Worm (Caenorhabditis elegans): ENCODE data around the gene F16B4.7.

The F16B4.7 gene

DNA sequence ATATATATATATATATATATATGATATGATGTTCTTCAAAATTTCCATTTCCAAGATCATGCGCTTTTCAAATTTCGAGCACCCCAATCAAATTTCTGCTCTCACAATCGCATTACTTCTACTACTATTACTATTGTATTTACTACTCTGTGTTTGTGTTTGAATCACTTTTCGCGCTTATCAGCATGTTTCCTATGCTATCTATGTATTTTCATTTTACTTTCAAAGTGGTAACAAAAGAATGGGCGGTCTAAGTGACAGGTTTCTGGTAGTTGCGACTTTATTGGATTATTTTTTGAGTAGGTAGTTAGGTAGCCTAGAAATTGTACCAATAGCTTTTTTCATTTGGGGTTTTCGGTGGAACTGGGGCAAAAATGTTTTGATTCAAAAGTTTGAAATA, 27.4 kb upstream of the F16B4.7 start:
- TF ChIP-seq ztf-23 (GFP tag; IDR thresholded peaks at IDR 0.05) (no peak), cog-1 (tag; optimal IDR thresholded peaks at IDR 0.05) (no peak), ztf-29 (GFP tag; IDR thresholded peaks at IDR 0.05) (no peak), med-1 (GFP tag; optimal IDR thresholded peaks at IDR 0.05; ENCODE audit: insufficient read depth) (no peak), ref-1 (GFP tag; conservative IDR thresholded peaks at IDR 0.05) (no peak), T22C8.4 (GFP tag; IDR thresholded peaks at IDR 0.05) (no peak), flt-1 (GFP tag; IDR thresholded peaks at IDR 0.05) (no peak), tab-1 (GFP tag; IDR thresholded peaks at IDR 0.05) (no peak), klf-2 (GFP tag; conservative IDR thresholded peaks at IDR 0.05) (no peak)

DNA sequence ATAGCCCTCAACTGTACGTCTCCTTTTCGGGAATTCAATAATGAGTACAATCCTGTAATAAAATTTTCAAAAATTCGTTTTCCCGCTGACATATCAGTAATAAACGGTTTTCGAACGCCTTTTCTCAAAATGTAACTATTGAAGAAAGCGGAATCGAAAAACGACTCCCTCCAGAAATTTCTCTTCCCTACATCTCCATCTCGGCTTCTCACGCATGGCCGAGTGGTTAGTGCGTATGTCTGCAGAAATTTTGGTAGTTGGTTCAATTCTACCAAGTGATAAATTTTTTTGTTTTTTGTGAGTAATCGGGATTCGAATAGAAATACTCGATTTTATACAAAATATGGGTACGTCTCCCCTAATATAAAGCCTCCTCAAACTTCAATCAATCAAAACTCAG, 24.3 kb upstream of the F16B4.7 start:
- TF ChIP-seq flt-1 (GFP tag; IDR thresholded peaks at IDR 0.05) (peak; percentile 82), tab-1 (GFP tag; IDR thresholded peaks at IDR 0.05) (peak; percentile 92), T22C8.4 (GFP tag; IDR thresholded peaks at IDR 0.05) (peak; percentile 85), ref-1 (GFP tag; conservative IDR thresholded peaks at IDR 0.05) (peak; percentile 80), ztf-29 (GFP tag; IDR thresholded peaks at IDR 0.05) (peak; percentile 74; the same call in 1 of the 2 replicates), ztf-23 (GFP tag; IDR thresholded peaks at IDR 0.05) (peak; percentile 93), klf-2 (GFP tag; conservative IDR thresholded peaks at IDR 0.05) (peak; percentile 93)

- TF ChIP-seq tab-1 (GFP tag; IDR thresholded peaks at IDR 0.05) (no peak), med-1 (GFP tag; optimal IDR thresholded peaks at IDR 0.05; ENCODE audit: insufficient read depth) (no peak), klf-2 (GFP tag; conservative IDR thresholded peaks at IDR 0.05) (no peak), cog-1 (tag; optimal IDR thresholded peaks at IDR 0.05) (no peak), ztf-29 (GFP tag; IDR thresholded peaks at IDR 0.05) (no peak), flt-1 (GFP tag; IDR thresholded peaks at IDR 0.05) (no peak), T22C8.4 (GFP tag; IDR thresholded peaks at IDR 0.05) (no peak), ztf-23 (GFP tag; IDR thresholded peaks at IDR 0.05) (no peak), ref-1 (GFP tag; conservative IDR thresholded peaks at IDR 0.05) (no peak)
Measured at ce11 chrV:1566776-1567175, 18.7 kb upstream of the F16B4.7 start, which contains the start of gene cdc-25.2. Gene cdc-25.2, plus strand, starts transcription at chrV:1567076.

DNA sequence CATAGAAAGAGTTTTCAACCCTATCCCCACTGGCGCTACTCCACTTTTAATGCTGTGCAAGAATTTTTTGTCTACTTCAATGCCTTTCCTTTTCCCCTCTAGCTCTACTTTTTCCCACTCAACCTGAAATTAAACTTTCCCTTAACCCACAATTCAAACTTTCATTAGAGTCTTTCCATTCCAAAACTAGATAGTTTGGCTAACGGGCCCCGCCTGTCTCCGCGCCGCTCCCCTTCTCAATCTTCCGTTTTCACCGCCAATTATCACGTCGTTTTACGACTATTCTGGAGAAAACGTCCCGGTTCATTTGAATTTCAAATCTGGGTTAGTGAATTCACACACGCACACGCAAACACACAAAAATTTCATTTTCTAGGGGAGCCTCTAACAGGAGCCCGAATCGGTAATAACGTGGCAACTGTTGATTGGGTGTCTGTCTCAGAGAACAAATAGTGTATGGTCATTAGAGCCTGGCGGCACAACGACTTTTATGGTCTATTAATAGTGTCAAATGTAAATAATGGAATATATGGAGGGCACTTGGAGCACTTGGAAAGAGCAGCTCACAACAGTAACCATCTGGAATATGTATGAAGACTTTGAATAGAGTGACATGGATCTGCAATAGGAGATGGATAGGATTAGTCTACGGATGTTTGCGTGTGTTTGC, 15.6 kb upstream of the F16B4.7 start:
- TF ChIP-seq T22C8.4 (GFP tag; IDR thresholded peaks at IDR 0.05) (no peak), ztf-29 (GFP tag; IDR thresholded peaks at IDR 0.05) (no peak), tab-1 (GFP tag; IDR thresholded peaks at IDR 0.05) (no peak), cog-1 (tag; optimal IDR thresholded peaks at IDR 0.05) (no peak), ref-1 (GFP tag; conservative IDR thresholded peaks at IDR 0.05) (no peak), med-1 (GFP tag; optimal IDR thresholded peaks at IDR 0.05; ENCODE audit: insufficient read depth) (no peak), klf-2 (GFP tag; conservative IDR thresholded peaks at IDR 0.05) (no peak), ztf-23 (GFP tag; IDR thresholded peaks at IDR 0.05) (no peak), flt-1 (GFP tag; IDR thresholded peaks at IDR 0.05) (no peak)

DNA sequence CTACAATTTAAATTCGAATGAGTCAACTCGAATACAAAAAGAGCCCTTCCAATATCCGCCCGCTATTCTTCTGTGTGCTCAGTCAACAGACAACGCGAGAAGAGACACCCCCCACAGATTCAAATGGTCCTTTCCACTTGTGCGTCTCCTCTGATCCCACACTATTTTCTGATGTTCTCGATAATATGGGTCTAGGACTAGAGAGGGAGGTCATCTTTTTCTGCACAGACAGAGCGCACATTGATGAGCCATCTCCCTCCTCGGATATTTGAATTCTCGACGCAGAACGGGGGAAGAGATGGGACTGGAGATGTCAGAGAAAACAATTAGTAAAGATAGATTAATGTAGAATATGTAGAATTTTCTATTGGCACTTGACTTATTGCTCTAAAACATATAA, 14.8 kb upstream of the F16B4.7 start:
- peak; percentile 43 for TF ChIP-seq cog-1 (tag; optimal IDR thresholded peaks at IDR 0.05)
- TF ChIP-seq med-1 (GFP tag; optimal IDR thresholded peaks at IDR 0.05; ENCODE audit: insufficient read depth): no peak

- TF ChIP-seq klf-2 (GFP tag; conservative IDR thresholded peaks at IDR 0.05) (no peak), med-1 (GFP tag; optimal IDR thresholded peaks at IDR 0.05; ENCODE audit: insufficient read depth) (no peak)
Measured at ce11 chrV:1572585-1572984, 12.9 kb upstream of the F16B4.7 start.

DNA sequence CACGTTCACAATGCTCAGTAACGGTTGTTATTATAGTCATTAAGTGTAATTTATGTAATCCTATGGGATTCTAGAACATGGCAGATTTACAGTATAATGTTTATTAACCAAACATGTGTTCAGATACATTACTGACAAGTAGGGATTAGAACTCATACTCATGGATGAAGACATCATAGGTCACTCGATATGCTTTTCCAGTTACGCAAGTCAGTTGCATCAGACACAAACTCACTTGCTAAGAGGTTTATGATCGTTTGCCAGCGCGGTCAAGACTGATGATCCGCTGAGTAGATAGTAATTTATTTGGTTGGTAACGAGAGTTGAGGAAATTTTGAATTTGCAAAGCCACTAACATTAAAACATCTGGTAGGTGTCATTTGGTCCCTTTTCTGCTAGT, 10.9 kb upstream of the F16B4.7 start:
- TF ChIP-seq med-1 (GFP tag; optimal IDR thresholded peaks at IDR 0.05; ENCODE audit: insufficient read depth) (no peak), T22C8.4 (GFP tag; IDR thresholded peaks at IDR 0.05) (no peak), flt-1 (GFP tag; IDR thresholded peaks at IDR 0.05) (no peak), cog-1 (tag; optimal IDR thresholded peaks at IDR 0.05) (no peak), ztf-29 (GFP tag; IDR thresholded peaks at IDR 0.05) (no peak), ref-1 (GFP tag; conservative IDR thresholded peaks at IDR 0.05) (no peak), klf-2 (GFP tag; conservative IDR thresholded peaks at IDR 0.05) (no peak), ztf-23 (GFP tag; IDR thresholded peaks at IDR 0.05) (no peak), tab-1 (GFP tag; IDR thresholded peaks at IDR 0.05) (no peak)

DNA sequence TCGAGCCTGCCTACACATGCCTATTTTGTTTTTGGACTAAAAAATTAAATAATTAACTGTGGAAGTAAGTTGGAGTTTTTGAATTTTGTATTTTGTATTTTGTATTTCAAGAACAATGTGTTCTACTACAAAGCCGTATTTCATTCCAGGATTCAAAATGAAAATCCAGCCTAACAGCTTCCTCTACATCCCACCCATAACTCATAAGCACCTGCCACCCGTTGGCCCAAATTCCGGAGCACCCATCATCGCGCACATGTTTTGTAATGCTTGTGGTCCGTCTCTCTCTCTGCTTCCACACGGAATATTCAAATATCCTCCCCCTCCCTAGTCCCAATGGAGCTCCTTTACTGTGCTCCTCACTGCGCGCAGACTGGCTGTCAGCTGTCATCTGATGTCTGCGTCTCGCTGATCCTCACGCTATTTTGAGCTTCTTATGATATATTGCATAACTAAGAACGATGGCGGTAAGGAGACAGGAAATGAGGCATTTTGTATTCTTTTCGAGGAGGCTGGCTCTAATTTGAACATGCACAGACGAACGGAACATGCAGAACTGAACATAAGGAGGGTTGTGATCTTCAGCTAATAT, 9.9 kb upstream of the F16B4.7 start:
- TF ChIP-seq ref-1 (GFP tag; conservative IDR thresholded peaks at IDR 0.05) (no peak), flt-1 (GFP tag; IDR thresholded peaks at IDR 0.05) (peak; percentile 34; the same call in 1 of the 2 replicates), ztf-23 (GFP tag; IDR thresholded peaks at IDR 0.05) (0 out of 2 replicates have a peak, but pooled peaks have one; percentile 18)

DNA sequence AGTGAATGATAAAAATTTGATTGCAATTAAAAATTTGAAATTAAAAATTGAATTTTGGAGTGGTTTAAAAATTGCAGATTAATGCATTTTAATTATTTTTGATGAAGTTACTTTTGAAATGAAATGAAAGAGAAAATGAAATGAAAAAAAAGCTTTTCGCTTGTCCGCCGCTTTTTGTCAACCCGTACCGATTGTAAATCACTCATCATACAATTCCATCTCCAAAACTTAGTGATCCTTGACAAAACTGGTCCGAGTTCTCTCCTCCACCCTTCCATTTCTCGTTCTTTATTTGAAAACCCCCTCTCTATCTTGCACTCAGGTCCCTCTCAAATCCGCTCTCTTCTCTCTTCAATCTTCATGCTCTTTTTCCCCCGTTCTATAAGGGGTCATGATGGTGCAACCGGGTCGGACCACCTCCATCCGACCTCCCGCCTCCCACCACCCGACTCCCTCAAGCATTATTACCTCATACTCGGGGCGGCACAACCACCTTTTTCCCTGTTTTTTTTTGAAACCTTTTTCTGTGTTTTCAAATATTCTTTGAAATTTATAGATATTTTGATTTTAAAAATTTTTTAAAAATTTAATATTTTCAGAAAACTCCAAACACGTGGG, 8.3 kb upstream of the F16B4.7 start:
- no peak for TF ChIP-seq klf-2 (GFP tag; conservative IDR thresholded peaks at IDR 0.05)
- TF ChIP-seq cog-1 (tag; optimal IDR thresholded peaks at IDR 0.05): no peak
- no peak for TF ChIP-seq med-1 (GFP tag; optimal IDR thresholded peaks at IDR 0.05; ENCODE audit: insufficient read depth)
- TF ChIP-seq flt-1 (GFP tag; IDR thresholded peaks at IDR 0.05): peak; percentile 51; the same call in 1 of the 2 replicates
- TF ChIP-seq tab-1 (GFP tag; IDR thresholded peaks at IDR 0.05): no peak
- TF ChIP-seq ztf-29 (GFP tag; IDR thresholded peaks at IDR 0.05): 0 out of 2 replicates have a peak, but pooled peaks have one; percentile 37
- no peak for TF ChIP-seq T22C8.4 (GFP tag; IDR thresholded peaks at IDR 0.05)
- peak; percentile 59; the same call in 1 of the 2 replicates for TF ChIP-seq ztf-23 (GFP tag; IDR thresholded peaks at IDR 0.05)
- no peak for TF ChIP-seq ref-1 (GFP tag; conservative IDR thresholded peaks at IDR 0.05)
